Fruit fly (Drosophila melanogaster) whole organism, embryonic: ENCODE data around the gene Cp110.

Source experiments
- Blimp-1 ChIP-seq: fragments of 200-800 bp; sonication (Bioruptor generic); optimal IDR thresholded peaks from 3 replicates; lab custom pipeline; 2018; ENCODE audit warnings: missing biosample characterization, missing genetic modification characterization, mild to moderate bottlenecking, moderate library complexity, missing genetic modification reagents
- CG10321 ChIP-seq: fragments of 200-800 bp; sonication (Bioruptor generic); IDR thresholded peaks from 2 replicates; pipeline ENCODE4 v1.3.6; 2022; ENCODE audit warnings: missing biosample characterization, missing genetic modification characterization
- CG11398 ChIP-seq: fragments of 200-800 bp; sonication (Bioruptor generic); optimal IDR thresholded peaks from 2 replicates; lab custom pipeline; 2016; ENCODE audit warnings: missing biosample characterization, missing genetic modification characterization
- CG13287 ChIP-seq: fragments of 200-800 bp; sonication (Bioruptor generic); IDR thresholded peaks from 2 replicates; pipeline ENCODE4 v1.3.6; 2022; ENCODE audit warnings: missing biosample characterization, missing genetic modification characterization; ENCODE audit not compliant: partially characterized antibody
- CG13296 ChIP-seq: fragments of 200-800 bp; sonication (Bioruptor generic); optimal IDR thresholded peaks from 3 replicates; lab custom pipeline; 2018; ENCODE audit warnings: missing biosample characterization, mild to moderate bottlenecking, missing genetic modification characterization
- CG13894 ChIP-seq: fragments of 200-800 bp; sonication (Bioruptor generic); optimal IDR thresholded peaks from 3 replicates; lab custom pipeline; 2018; ENCODE audit warnings: missing biosample characterization, mild to moderate bottlenecking, missing genetic modification characterization, moderate library complexity
- CG14860 ChIP-seq: fragments of 200-800 bp; sonication (Bioruptor generic); IDR thresholded peaks from 3 replicates; pipeline ENCODE4 v1.3.6; 2022; ENCODE audit warnings: missing biosample characterization, missing genetic modification characterization; ENCODE audit not compliant: partially characterized antibody
- CG16813 ChIP-seq: fragments of 200-800 bp; sonication (Bioruptor generic); IDR thresholded peaks from 3 replicates; pipeline ENCODE4 v1.3.6; 2022; ENCODE audit warnings: missing biosample characterization, missing genetic modification characterization; ENCODE audit not compliant: partially characterized antibody
- CG16863 ChIP-seq: fragments of 200-800 bp; sonication (Bioruptor generic); optimal IDR thresholded peaks from 3 replicates; lab custom pipeline; 2016; ENCODE audit warnings: missing biosample characterization, missing genetic modification characterization
- CG17612 ChIP-seq: fragments of 200-800 bp; sonication (Bioruptor generic); IDR thresholded peaks from 2 replicates; pipeline ENCODE4 v1.3.6; 2022; ENCODE audit warnings: missing biosample characterization, missing genetic modification characterization
- CG2116 ChIP-seq: fragments of 200-800 bp; sonication (Bioruptor generic); optimal IDR thresholded peaks from 3 replicates; lab custom pipeline; 2018; ENCODE audit warnings: missing biosample characterization, mild to moderate bottlenecking, missing genetic modification characterization
- CG34224 ChIP-seq: fragments of 200-800 bp; sonication (Bioruptor generic); IDR thresholded peaks from 3 replicates; pipeline ENCODE4 v1.3.6; 2022; ENCODE audit warnings: missing biosample characterization, missing genetic modification characterization; ENCODE audit not compliant: partially characterized antibody
- CG42726 ChIP-seq: fragments of 200-800 bp; sonication (Bioruptor generic); IDR thresholded peaks from 2 replicates; pipeline ENCODE4 v1.3.6; 2022; ENCODE audit warnings: missing biosample characterization, missing genetic modification characterization; ENCODE audit not compliant: partially characterized antibody
- CG8089 ChIP-seq: fragments of 200-800 bp; sonication (Bioruptor generic); optimal IDR thresholded peaks from 3 replicates; lab custom pipeline; 2016; ENCODE audit warnings: missing biosample characterization, missing genetic modification characterization
- CG8388 ChIP-seq: fragments of 200-800 bp; sonication (Bioruptor generic); optimal IDR thresholded peaks from 2 replicates; lab custom pipeline; 2019; ENCODE audit warnings: missing biosample characterization, mild to moderate bottlenecking, missing genetic modification characterization, moderate library complexity
- CG8765 ChIP-seq: fragments of 200-800 bp; sonication (Bioruptor generic); IDR thresholded peaks from 2 replicates; pipeline ENCODE4 v1.3.6; 2022; ENCODE audit warnings: missing biosample characterization, missing genetic modification characterization
- Doc3 ChIP-seq: fragments of 200-800 bp; sonication (Bioruptor generic); IDR thresholded peaks from 3 replicates; pipeline ENCODE4 v1.3.6; 2022; ENCODE audit warnings: missing biosample characterization, missing genetic modification characterization; ENCODE audit not compliant: partially characterized antibody
- E2f2 ChIP-seq: fragments of 200-800 bp; sonication (Bioruptor generic); IDR thresholded peaks from 2 replicates; pipeline ENCODE4 v1.3.6; 2022; ENCODE audit warnings: missing biosample characterization, missing genetic modification characterization
- Ets97D ChIP-seq: fragments of 200-800 bp; sonication (Bioruptor generic); optimal IDR thresholded peaks from 3 replicates; lab custom pipeline; 2016; ENCODE audit warnings: missing biosample characterization, missing genetic modification characterization
- Fer2 ChIP-seq: fragments of 200-800 bp; sonication (Bioruptor generic); optimal IDR thresholded peaks from 2 replicates; lab custom pipeline; 2018; ENCODE audit warnings: missing biosample characterization, mild to moderate bottlenecking, missing genetic modification characterization, moderate library complexity
- Hr51 ChIP-seq, 2 experiments: fragments of 200-800 bp; sonication (Bioruptor generic); optimal IDR thresholded peaks; 2 replicates in 1 of 2; 3 replicates in 1 of 2; lab custom pipeline; 2016 to 2018; ENCODE audit warnings: missing biosample characterization in 2 of 2, missing genetic modification characterization in 2 of 2, mild to moderate bottlenecking in 1 of 2, moderate library complexity in 1 of 2
- Mad ChIP-seq: fragments of 200-800 bp; sonication (Bioruptor generic); optimal IDR thresholded peaks from 2 replicates; lab custom pipeline; 2016; ENCODE audit warnings: missing biosample characterization, missing genetic modification characterization
- Max ChIP-seq: fragments of 200-800 bp; sonication (Bioruptor generic); optimal IDR thresholded peaks from 2 replicates; lab custom pipeline; 2016; ENCODE audit warnings: missing biosample characterization, mild to moderate bottlenecking, missing genetic modification characterization
- Nf-YA ChIP-seq: fragments of 200-800 bp; sonication (Bioruptor generic); IDR thresholded peaks from 2 replicates; pipeline ENCODE4 v1.3.6; 2022; ENCODE audit warnings: missing biosample characterization, missing genetic modification characterization
- Nf-YC ChIP-seq: fragments of 200-800 bp; optimal IDR thresholded peaks from 3 replicates; lab custom pipeline; 2019; ENCODE audit warnings: missing biosample characterization, mild to moderate bottlenecking, missing genetic modification characterization, moderate library complexity
- Sox102F ChIP-seq: fragments of 200-800 bp; sonication (Bioruptor generic); optimal IDR thresholded peaks from 2 replicates; lab custom pipeline; 2018; ENCODE audit warnings: missing biosample characterization, mild to moderate bottlenecking, missing genetic modification characterization, moderate library complexity
- ap ChIP-seq: fragments of 200-800 bp; sonication (Bioruptor generic); IDR thresholded peaks from 2 replicates; pipeline ENCODE4 v1.3.6; 2022; ENCODE audit warnings: missing biosample characterization, missing genetic modification characterization
- bsh ChIP-seq, 2 experiments: fragments of 200-800 bp; sonication (Bioruptor generic); optimal IDR thresholded peaks; 2 replicates each; lab custom pipeline; 2017 to 2018; ENCODE audit warnings: mild to moderate bottlenecking in 2 of 2, missing biosample characterization in 2 of 2, missing genetic modification characterization in 2 of 2, moderate library complexity in 1 of 2
- cad ChIP-seq: fragments of >200 bp; optimal IDR thresholded peaks from 2 replicates; lab custom pipeline; 2017; ENCODE audit warnings: missing biosample characterization, missing genetic modification characterization
- corto ChIP-seq: fragments of 200-800 bp; sonication (Bioruptor generic); optimal IDR thresholded peaks from 2 replicates; lab custom pipeline; 2016; ENCODE audit warnings: missing biosample characterization, mild to moderate bottlenecking, missing genetic modification characterization, moderate library complexity
- kah ChIP-seq: fragments of 200-800 bp; sonication (Bioruptor generic); optimal IDR thresholded peaks from 2 replicates; lab custom pipeline; 2018; ENCODE audit warnings: missing biosample characterization, mild to moderate bottlenecking, missing genetic modification characterization
- knrl ChIP-seq: fragments of 200-800 bp; sonication (Bioruptor generic); IDR thresholded peaks from 3 replicates; pipeline ENCODE4 v1.3.6; 2022; ENCODE audit warnings: missing biosample characterization, missing genetic modification characterization; ENCODE audit not compliant: partially characterized antibody
- mld ChIP-seq: fragments of 200-800 bp; sonication (Bioruptor generic); IDR thresholded peaks from 3 replicates; pipeline ENCODE4 v1.3.6; 2022; ENCODE audit warnings: missing biosample characterization, missing genetic modification characterization; ENCODE audit not compliant: partially characterized antibody
- nerfin-1 ChIP-seq: fragments of 200-800 bp; sonication (Bioruptor generic); optimal IDR thresholded peaks from 3 replicates; lab custom pipeline; 2019; ENCODE audit warnings: missing biosample characterization, mild to moderate bottlenecking, missing genetic modification characterization, moderate library complexity
- sna ChIP-seq: fragments of 200-800 bp; sonication (Bioruptor generic); IDR thresholded peaks from 2 replicates; pipeline ENCODE4 v1.3.6; 2022; ENCODE audit warnings: missing biosample characterization, missing genetic modification characterization; ENCODE audit not compliant: partially characterized antibody
- stwl ChIP-seq: fragments of 200-800 bp; sonication (Bioruptor generic); optimal IDR thresholded peaks from 3 replicates; lab custom pipeline; 2018; ENCODE audit warnings: missing biosample characterization, mild to moderate bottlenecking, missing genetic modification characterization, moderate library complexity
- twi ChIP-seq: fragments of 200-800 bp; optimal IDR thresholded peaks from 2 replicates; lab custom pipeline; 2019; ENCODE audit warnings: missing biosample characterization, mild to moderate bottlenecking, missing genetic modification characterization, moderate library complexity
- tx ChIP-seq: fragments of 200-800 bp; sonication (Bioruptor generic); optimal IDR thresholded peaks from 2 replicates; lab custom pipeline; 2016; ENCODE audit warnings: missing biosample characterization, missing genetic modification characterization

Gene Cp110

dm6 chrX:22529664-22530321 is 47.9 kb downstream of the Cp110 start, which contains the start of gene S6kII (continued):
- TF ChIP-seq CG14860 (peak; percentile 71), CG16863 (no peak), Doc3 (GFP tag; lab: Robert Waterston, UW) (peak; percentile 84), CG34224 (GFP tag; lab: Robert Waterston, UW) (peak; percentile 79), corto (GFP tag; lab: Kevin White, UChicago) (no peak), Ets97D (GFP tag; lab: Kevin White, UChicago) (peak; percentile 18), ap (GFP tag; lab: Robert Waterston, UW) (no peak), CG13287 (GFP tag; lab: Robert Waterston, UW) (peak; percentile 90), mld (peak; percentile 73), Max (peak; percentile 7), tx (GFP tag; lab: Kevin White, UChicago) (no peak), CG10321 (GFP tag; lab: Robert Waterston, UW) (no peak), Nf-YA (GFP tag; lab: Robert Waterston, UW) (no peak), CG13894 (tag; lab: Kevin White, UChicago) (no peak), knrl (GFP tag; lab: Robert Waterston, UW) (peak; percentile 88), twi (tag; lab: Kevin White, UChicago) (no peak), CG8089 (GFP tag; lab: Kevin White, UChicago) (no peak), CG13296 (no peak), CG42726 (GFP tag; lab: Robert Waterston, UW) (peak; percentile 47; the same call in 1 of the 2 replicates), stwl (tag; lab: Kevin White, UChicago) (peak; percentile 64), nerfin-1 (tag; lab: Kevin White, UChicago) (no peak), CG2116 (GFP tag; lab: Kevin White, UChicago) (peak; percentile 89), CG8765 (GFP tag; lab: Robert Waterston, UW) (no peak), cad (GFP tag; lab: Kevin White, UChicago) (no peak), CG11398 (no peak), bsh (GFP tag; optimal IDR thresholded peaks at IDR 0.05; lab: Kevin White, UChicago) (no peak), sna (peak; percentile 74), Blimp-1 (GFP tag; lab: Kevin White, UChicago) (no peak), CG8388 (GFP tag; lab: Kevin White, UChicago) (no peak), Nf-YC (tag; lab: Kevin White, UChicago) (no peak), Mad (GFP tag; lab: Kevin White, UChicago) (no peak), Sox102F (no peak), E2f2 (0 out of 2 replicates have a peak, but pooled peaks have one; percentile 16), CG17612 (no peak), CG16813 (GFP tag; lab: Robert Waterston, UW) (peak; percentile 81), Fer2 (tag; lab: Kevin White, UChicago) (no peak), kah (no peak), Hr51 (GFP tag; optimal IDR thresholded peaks at IDR 0.05; lab: Kevin White, UChicago) (no peak)
